Worm (Caenorhabditis elegans) whole organism, L1 larva: ENCODE measurements around the gene hpo-28.

ENCODE experiments used
- elt-3 ChIP-seq, 6 experiments: fragments of 150-350 bp in 1 of 6; sonication (generic microtip); optimal IDR thresholded peaks; 2 replicates each; lab custom pipeline; 2017 to 2018; ENCODE audit warnings: missing biosample characterization in 6 of 6, missing genetic modification characterization in 6 of 6, inconsistent platforms in 1 of 6
- fkh-8 ChIP-seq: sonication (generic microtip); optimal IDR thresholded peaks from 2 replicates; lab custom pipeline; 2016; ENCODE audit warnings: mild to moderate bottlenecking, missing genetic modification characterization, missing compliant biosample characterization
- fos-1 ChIP-seq: fragments of 150-350 bp; optimal IDR thresholded peaks from 2 replicates; lab custom pipeline; 2014; ENCODE audit warnings: missing biosample characterization, missing genetic modification characterization
- hlh-4 ChIP-seq: sonication (generic microtip); optimal IDR thresholded peaks from 2 replicates; lab custom pipeline; 2016; ENCODE audit warnings: mild to moderate bottlenecking, missing genetic modification characterization, missing compliant biosample characterization
- lin-39 ChIP-seq: fragments of 150-350 bp; optimal IDR thresholded peaks from 2 replicates; lab custom pipeline; 2014; ENCODE audit warnings: missing biosample characterization, missing genetic modification reagents, missing genetic modification characterization
- lir-3 ChIP-seq: sonication (generic microtip); optimal IDR thresholded peaks from 2 replicates; lab custom pipeline; 2016; ENCODE audit warnings: mild to moderate bottlenecking, missing genetic modification characterization, moderate library complexity, missing compliant biosample characterization; ENCODE audit not compliant: poor library complexity
- nhr-47 ChIP-seq: sonication (generic microtip); optimal IDR thresholded peaks from 2 replicates; lab custom pipeline; 2016; ENCODE audit warnings: mild to moderate bottlenecking, missing genetic modification characterization, moderate library complexity, missing compliant biosample characterization
- nhr-85 ChIP-seq: sonication (generic microtip); peaks from one replicate; lab custom pipeline; 2016; ENCODE audit warnings: missing genetic modification characterization, inconsistent platforms, missing compliant biosample characterization
- snpc-4 ChIP-seq: fragments of 150-350 bp; optimal IDR thresholded peaks from 2 replicates; lab custom pipeline; 2014; ENCODE audit warnings: missing biosample characterization, missing genetic modification characterization
- sptf-1 ChIP-seq: fragments of 150-350 bp; optimal IDR thresholded peaks from 2 replicates; lab custom pipeline; 2014; ENCODE audit warnings: missing biosample characterization, missing genetic modification characterization
- tbx-2 ChIP-seq: sonication (generic microtip); optimal IDR thresholded peaks from 2 replicates; lab custom pipeline; 2016; ENCODE audit warnings: missing genetic modification characterization, missing compliant biosample characterization
- unc-130 ChIP-seq: fragments of 150-350 bp; optimal IDR thresholded peaks from 2 replicates; lab custom pipeline; 2017; ENCODE audit warnings: missing biosample characterization, missing genetic modification characterization, inconsistent platforms
- ztf-11 ChIP-seq, 2 experiments: sonication (generic microtip); optimal IDR thresholded peaks; 2 replicates each; lab custom pipeline; 2016 to 2017; ENCODE audit warnings: missing genetic modification characterization in 2 of 2, missing biosample characterization in 1 of 2, missing compliant biosample characterization in 1 of 2

- TF ChIP-seq fos-1 (tag; lab: Kevin White, UChicago) (no peak), elt-3 (tag; optimal IDR thresholded peaks at IDR 0.05; lab: Kevin White, UChicago) (no peak), fkh-8 (peak; percentile 2), snpc-4 (tag; lab: Kevin White, UChicago) (no peak), ztf-11 (tag; optimal IDR thresholded peaks at IDR 0.05; lab: Kevin White, UChicago) (no peak), nhr-85 (tag; lab: Kevin White, UChicago) (peak; percentile 86), lir-3 (no peak), nhr-47 (tag; lab: Kevin White, UChicago) (no peak), sptf-1 (tag; lab: Kevin White, UChicago) (no peak), unc-130 (tag; lab: Kevin White, UChicago) (no peak), tbx-2 (tag; lab: Kevin White, UChicago) (no peak), hlh-4 (tag; lab: Kevin White, UChicago) (no peak), lin-39 (no peak)
These were observed 41.1 kb downstream of the hpo-28 start for ce11 chrIII:5667952-5668489.
